Worm (Caenorhabditis elegans): ENCODE results near the gene clec-266.

ce11 chrX:6638985-6639573, 16.4 kb upstream of the clec-266 start:
- TF ChIP-seq him-1 (tag; optimal IDR thresholded peaks at IDR 0.05) (no peak), W03F9.2 (tag; optimal IDR thresholded peaks at IDR 0.05) (no peak), dao-5 (tag; optimal IDR thresholded peaks at IDR 0.05) (no peak)
